Worm (Caenorhabditis elegans) whole organism, mixed stage, embryonic: ENCODE results near the gene F10C1.23.

ENCODE experiments used
- unc-39 ChIP-seq: fragments of 150-350 bp; optimal IDR thresholded peaks from 2 replicates; lab custom pipeline; 2014; ENCODE audit warnings: missing biosample characterization, missing genetic modification characterization
- unc-62 ChIP-seq: fragments of 150-350 bp; optimal IDR thresholded peaks from 2 replicates; lab custom pipeline; 2014; ENCODE audit warnings: missing biosample characterization, missing genetic modification reagents, missing genetic modification characterization

DNA sequence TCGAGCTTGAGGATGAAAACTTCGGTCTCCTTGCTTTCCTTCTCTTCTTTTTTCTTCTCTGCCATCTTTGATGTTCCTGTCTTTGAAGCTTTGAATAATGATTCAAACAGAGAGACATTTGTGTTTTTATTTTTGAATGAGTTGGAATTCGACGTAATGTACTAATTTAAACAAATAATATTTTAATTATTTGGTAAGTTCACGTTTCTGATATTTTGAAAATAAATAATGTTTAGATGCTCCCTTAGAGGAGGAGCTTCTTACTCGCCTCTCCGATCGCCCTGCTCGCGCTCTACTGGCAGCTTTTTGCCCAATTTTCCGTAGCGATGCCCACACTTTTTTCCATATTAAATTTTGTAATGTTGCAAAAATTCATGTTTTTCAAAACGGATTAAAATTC, 43.2 kb downstream of the F10C1.23 start, which contains the start of the genes K05F1.9 and K05F1.1:
- TF ChIP-seq unc-39 (tag; lab: Kevin White, UChicago) (no peak), unc-62 (GFP tag; lab: Kevin White, UChicago) (no peak)
